Worm (Caenorhabditis elegans) whole organism, early embryonic: ENCODE data around the gene dmsr-12.

Experiments used
- B0310.2 ChIP-seq: sonication (generic microtip); optimal IDR thresholded peaks from 2 replicates; lab custom pipeline; 2016; ENCODE audit warnings: mild to moderate bottlenecking, missing genetic modification characterization, missing compliant biosample characterization
- F13C5.2 ChIP-seq: sonication (generic microtip); optimal IDR thresholded peaks from 2 replicates; lab custom pipeline; 2017; ENCODE audit warnings: mild to moderate bottlenecking, missing genetic modification characterization, inconsistent platforms, missing compliant biosample characterization
- ama-1 ChIP-seq: fragments of 150-350 bp; optimal IDR thresholded peaks from 2 replicates; lab custom pipeline; 2014
- ceh-13 ChIP-seq: fragments of 200-800 bp; sonication (Bioruptor generic); optimal IDR thresholded peaks from 2 replicates; lab custom pipeline; 2018; ENCODE audit warnings: mild to moderate bottlenecking, missing genetic modification characterization, missing compliant biosample characterization
- ceh-36 ChIP-seq: sonication (generic microtip); optimal IDR thresholded peaks from 2 replicates; lab custom pipeline; 2016; ENCODE audit warnings: missing genetic modification characterization, inconsistent platforms, missing compliant biosample characterization
- ets-7 ChIP-seq: sonication (generic microtip); optimal IDR thresholded peaks from 2 replicates; lab custom pipeline; 2016; ENCODE audit warnings: missing genotype, missing genetic modification characterization, missing compliant biosample characterization
- flt-1 ChIP-seq: fragments of 200-800 bp; sonication (Bioruptor generic); IDR thresholded peaks from 2 replicates; pipeline ENCODE4 v1.3.6; 2022; ENCODE audit warnings: missing genetic modification characterization, missing compliant biosample characterization
- hmg-4 ChIP-seq: fragments of 200-800 bp; sonication (Bioruptor generic); optimal IDR thresholded peaks from 2 replicates; lab custom pipeline; 2018; ENCODE audit warnings: mild to moderate bottlenecking, missing genetic modification characterization, missing compliant biosample characterization
- pes-1 ChIP-seq: fragments of 200-800 bp; sonication (Bioruptor generic); IDR thresholded peaks from 2 replicates; pipeline ENCODE4 v1.3.6; 2022; ENCODE audit warnings: missing genetic modification reagents, missing genetic modification characterization, missing compliant biosample characterization
- scrt-1 ChIP-seq: fragments of 200-800 bp; sonication (Bioruptor generic); IDR thresholded peaks from 2 replicates; pipeline ENCODE4 v1.3.6; 2022; ENCODE audit warnings: missing genetic modification characterization, missing compliant biosample characterization
- tbx-11 ChIP-seq: fragments of 200-800 bp; sonication (Bioruptor generic); IDR thresholded peaks from 2 replicates; pipeline ENCODE4 v1.3.6; 2022; ENCODE audit warnings: missing genetic modification characterization, missing compliant biosample characterization
- tbx-37 ChIP-seq: fragments of 200-800 bp; sonication (Bioruptor generic); conservative IDR thresholded peaks from 2 replicates; pipeline ENCODE4 v1.3.6; 2022; ENCODE audit warnings: missing genetic modification reagents, missing genetic modification characterization, missing compliant biosample characterization

DNA sequence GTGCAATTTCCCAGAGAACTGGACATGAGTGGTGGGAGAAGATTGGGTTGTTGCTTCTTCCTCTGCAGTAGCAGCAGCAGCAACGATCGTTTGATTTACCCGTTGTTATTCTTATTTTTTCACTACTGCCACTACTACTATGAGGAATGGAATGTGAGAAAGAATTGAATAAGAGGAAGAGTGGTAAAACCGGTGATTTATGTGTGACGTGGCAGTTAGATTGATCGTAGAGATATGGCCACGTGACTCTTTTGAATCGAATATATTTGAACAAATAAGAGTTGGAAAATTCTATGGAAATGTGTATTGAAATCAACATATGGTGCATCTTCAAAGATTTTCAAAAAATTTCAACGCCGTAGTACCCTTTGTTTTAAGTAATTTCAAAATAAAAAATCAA is 10.0 kb downstream of the dmsr-12 start:
- TF ChIP-seq ama-1 (no peak), hmg-4 (GFP tag; lab: Kevin White, UChicago) (no peak), pes-1 (GFP tag; lab: Robert Waterston, UW) (no peak), ets-7 (tag; lab: Kevin White, UChicago) (no peak), scrt-1 (GFP tag; lab: Robert Waterston, UW) (no peak), F13C5.2 (no peak), tbx-11 (no peak), tbx-37 (GFP tag; lab: Robert Waterston, UW) (no peak), ceh-13 (no peak), B0310.2 (no peak), flt-1 (no peak), ceh-36 (tag; lab: Kevin White, UChicago) (no peak)
